Worm (Caenorhabditis elegans): Measurements from ENCODE around the gene T04F8.3.

- TF ChIP-seq cnd-1 (tag; optimal IDR thresholded peaks at IDR 0.05): no peak
- TF ChIP-seq unc-62 (GFP tag; optimal IDR thresholded peaks at IDR 0.05): no peak
- no peak for TF ChIP-seq blmp-1 (tag; optimal IDR thresholded peaks at IDR 0.05)
- TF ChIP-seq nhr-12 (tag; optimal IDR thresholded peaks at IDR 0.05): no peak
These were observed 26.3 kb upstream of the T04F8.3 start, which contains the start of gene sto-6 for ce11 chrX:11632107-11632506.
